Worm (Caenorhabditis elegans): ENCODE results near the gene ppm-1.A.

DNA sequence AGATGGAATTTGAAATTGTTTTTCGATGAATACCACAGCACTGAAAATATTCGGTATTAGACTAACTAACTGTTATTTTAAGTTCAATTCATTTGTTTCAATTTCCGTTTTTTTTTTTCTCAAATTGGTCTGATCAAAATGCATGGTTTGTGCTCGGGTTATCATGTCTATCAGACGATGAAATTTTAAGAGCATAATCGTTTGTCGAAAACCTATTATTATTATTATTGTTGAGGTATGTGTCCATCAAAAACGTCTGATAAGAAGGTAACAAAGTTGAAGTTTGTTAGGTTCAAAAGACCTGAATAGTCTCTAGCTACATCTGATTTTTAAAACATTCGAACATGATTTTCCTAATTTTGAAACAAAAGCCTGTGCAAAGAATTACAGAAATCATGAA is 52.2 kb downstream of the ppm-1.A start:
- TF ChIP-seq duxl-1 (tag; optimal IDR thresholded peaks at IDR 0.05; ENCODE audit: poor library complexity) (no peak), ceh-82 (tag; optimal IDR thresholded peaks at IDR 0.05) (no peak)

Data from whole organism, L4 larva.